Fruit fly (Drosophila melanogaster) Kc167 (cell line): ENCODE data around the gene CG2839.

ENCODE experiments used
- h ChIP-seq: fragments of >200 bp; optimal IDR thresholded peaks from 3 replicates; lab custom pipeline; 2018; ENCODE audit warnings: missing external identifiers
- psq ChIP-seq: fragments of >200 bp; optimal IDR thresholded peaks from 2 replicates; lab custom pipeline; 2017; ENCODE audit warnings: missing external identifiers

DNA sequence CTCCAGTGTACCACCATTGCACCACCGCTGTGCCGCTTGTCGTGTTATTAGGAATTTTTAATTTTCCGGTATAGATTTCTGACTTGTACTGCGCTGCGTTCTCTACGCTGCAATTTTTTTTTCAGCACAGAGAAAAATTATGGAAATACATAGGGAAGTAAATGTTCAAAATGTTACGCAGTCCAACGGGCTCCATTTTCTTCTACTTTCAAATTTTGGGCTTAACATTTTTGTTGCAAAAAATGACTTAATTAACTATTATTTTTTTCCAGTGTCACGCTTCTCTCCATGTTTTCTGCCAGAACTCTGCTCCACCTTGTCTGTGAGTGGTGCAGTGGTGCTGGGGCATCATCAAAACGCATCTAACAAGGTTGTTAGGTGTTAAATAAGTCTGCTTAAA, 35.5 kb downstream of the CG2839 start:
- no peak for TF ChIP-seq psq (lab: Kevin White, UChicago)
- TF ChIP-seq h = no peak
